Fruit fly (Drosophila melanogaster) whole organism, pupa: Measurements from ENCODE around the gene usp.

Source experiments
- CG10348 ChIP-seq: fragments of 200-800 bp; sonication (Bioruptor generic); IDR thresholded peaks from 2 replicates; pipeline ENCODE4 v1.3.6; 2022; ENCODE audit warnings: missing biosample characterization, missing genetic modification characterization
- CG12605 ChIP-seq: fragments of 200-800 bp; sonication (Bioruptor generic); IDR thresholded peaks from 2 replicates; pipeline ENCODE4 v1.3.6; 2022; ENCODE audit warnings: missing biosample characterization, missing genetic modification characterization
- CG13204 ChIP-seq: fragments of 200-800 bp; sonication (Bioruptor generic); optimal IDR thresholded peaks from 2 replicates; lab custom pipeline; 2018; ENCODE audit warnings: missing biosample characterization, mild to moderate bottlenecking, missing genetic modification characterization, moderate library complexity
- CG14655 ChIP-seq: fragments of 200-800 bp; sonication (Bioruptor generic); optimal IDR thresholded peaks from 3 replicates; lab custom pipeline; 2017; ENCODE audit warnings: mild to moderate bottlenecking, missing biosample characterization, missing genetic modification reagents, missing genetic modification characterization
- CG15710 ChIP-seq: fragments of 200-800 bp; sonication (Bioruptor generic); optimal IDR thresholded peaks from 2 replicates; lab custom pipeline; 2018; ENCODE audit warnings: missing biosample characterization, mild to moderate bottlenecking, missing genetic modification characterization, moderate library complexity
- CG17806 ChIP-seq: fragments of 200-800 bp; sonication (Bioruptor generic); optimal IDR thresholded peaks from 2 replicates; lab custom pipeline; 2018; ENCODE audit warnings: missing biosample characterization, mild to moderate bottlenecking, missing genetic modification characterization, moderate library complexity
- CG32121 ChIP-seq: fragments of 200-800 bp; sonication (Bioruptor generic); IDR thresholded peaks from 2 replicates; pipeline ENCODE4 v1.3.6; 2022; ENCODE audit warnings: missing biosample characterization, missing genetic modification characterization
- CG34367 ChIP-seq: fragments of 200-800 bp; sonication (Bioruptor generic); optimal IDR thresholded peaks from 2 replicates; lab custom pipeline; 2018; ENCODE audit warnings: missing biosample characterization, mild to moderate bottlenecking, missing genetic modification characterization
- CG4496 ChIP-seq: fragments of 200-800 bp; sonication (Bioruptor generic); IDR thresholded peaks from 3 replicates; pipeline ENCODE4 v1.3.6; 2022; ENCODE audit warnings: missing biosample characterization, missing genetic modification characterization
- CG8159 ChIP-seq: fragments of 200-800 bp; sonication (Bioruptor generic); optimal IDR thresholded peaks from 3 replicates; lab custom pipeline; 2018; ENCODE audit warnings: missing biosample characterization, mild to moderate bottlenecking, missing genetic modification characterization, moderate library complexity
- CG8301 ChIP-seq: fragments of 200-800 bp; sonication (Bioruptor generic); optimal IDR thresholded peaks from 2 replicates; lab custom pipeline; 2018; ENCODE audit warnings: missing biosample characterization, mild to moderate bottlenecking, missing genetic modification characterization
- CG9948 ChIP-seq: fragments of 200-800 bp; sonication (Bioruptor generic); optimal IDR thresholded peaks from 2 replicates; lab custom pipeline; 2018; ENCODE audit warnings: missing biosample characterization, mild to moderate bottlenecking, missing genetic modification characterization, moderate library complexity
- D1 ChIP-seq: fragments of 200-800 bp; sonication (Bioruptor generic); optimal IDR thresholded peaks from 2 replicates; lab custom pipeline; 2018; ENCODE audit warnings: missing biosample characterization, mild to moderate bottlenecking, missing genetic modification characterization, moderate library complexity
- EcR ChIP-seq: fragments of 200-800 bp; sonication (Bioruptor generic); optimal IDR thresholded peaks from 3 replicates; lab custom pipeline; 2019; ENCODE audit warnings: missing biosample characterization, missing genetic modification characterization, mild to moderate bottlenecking, moderate library complexity, missing genetic modification reagents
- Ets98B ChIP-seq: fragments of 200-800 bp; sonication (Bioruptor generic); IDR thresholded peaks from 2 replicates; pipeline ENCODE4 v1.3.6; 2022; ENCODE audit warnings: missing biosample characterization, missing genetic modification characterization
- Pif1A ChIP-seq: fragments of 200-800 bp; sonication (Bioruptor generic); optimal IDR thresholded peaks from 3 replicates; lab custom pipeline; 2016; ENCODE audit warnings: missing biosample characterization, missing genetic modification characterization
- Pif1B ChIP-seq: fragments of 200-800 bp; sonication (Bioruptor generic); optimal IDR thresholded peaks from 3 replicates; lab custom pipeline; 2016; ENCODE audit warnings: missing biosample characterization, missing genetic modification characterization
- Snoo ChIP-seq: fragments of 200-800 bp; sonication (Bioruptor generic); optimal IDR thresholded peaks from 3 replicates; lab custom pipeline; 2017; ENCODE audit warnings: missing biosample characterization, mild to moderate bottlenecking, missing genetic modification characterization, inconsistent platforms
- fd96Ca ChIP-seq: fragments of 200-800 bp; sonication (Bioruptor generic); IDR thresholded peaks from 3 replicates; pipeline ENCODE4 v1.3.6; 2022; ENCODE audit warnings: missing biosample characterization, missing genetic modification characterization
- gl ChIP-seq: fragments of 200-800 bp; sonication (Bioruptor generic); optimal IDR thresholded peaks from 2 replicates; lab custom pipeline; 2018; ENCODE audit warnings: missing biosample characterization, mild to moderate bottlenecking, missing genetic modification characterization
- rn ChIP-seq: fragments of 200-800 bp; sonication (Bioruptor generic); IDR thresholded peaks from 2 replicates; pipeline ENCODE4 v1.3.6; 2022; ENCODE audit warnings: missing biosample characterization, missing genetic modification characterization

usp gene

dm6 chrX:2009453-2010009 is 32.6 kb downstream of the usp start:
- TF ChIP-seq Snoo (peak; percentile 61), CG13204 (GFP tag; lab: Kevin White, UChicago) (no peak), EcR (GFP tag; lab: Kevin White, UChicago) (no peak), CG12605 (GFP tag; lab: Robert Waterston, UW) (0 out of 2 replicates have a peak, but pooled peaks have one; percentile 13), fd96Ca (GFP tag; lab: Robert Waterston, UW) (peak; percentile 42; the same call in 2 of the 3 replicates), gl (tag; lab: Kevin White, UChicago) (no peak), CG9948 (tag; lab: Kevin White, UChicago) (peak; percentile 71), CG34367 (tag; lab: Kevin White, UChicago) (peak; percentile 46), CG4496 (GFP tag; lab: Robert Waterston, UW) (peak; percentile 61; the same call in 2 of the 3 replicates), Ets98B (peak; percentile 51), CG14655 (GFP tag; lab: Kevin White, UChicago) (peak; percentile 86), CG32121 (GFP tag; lab: Robert Waterston, UW) (peak; percentile 38; the same call in 1 of the 2 replicates), Pif1A (peak; percentile 65), D1 (no peak), CG15710 (tag; lab: Kevin White, UChicago) (peak; percentile 69), CG8301 (tag; lab: Kevin White, UChicago) (peak; percentile 64), Pif1B (GFP tag; lab: Kevin White, UChicago) (peak; percentile 53), CG8159 (tag; lab: Kevin White, UChicago) (peak; percentile 70), CG17806 (tag; lab: Kevin White, UChicago) (peak; percentile 49), rn (GFP tag; lab: Robert Waterston, UW) (peak; percentile 62), CG10348 (GFP tag; lab: Robert Waterston, UW) (no peak)
- TF ChIP-seq, all 21 proteins: peak for 16

- TF ChIP-seq fd96Ca (GFP tag; lab: Robert Waterston, UW): no peak
Measured at dm6 chrX:2008953-2009452, 33.1 kb downstream of the usp start, which contains the start of gene PIG-K. Gene PIG-K, minus strand, starts transcription at chrX:2009364.

dm6 chrX:2005840-2006239 is 36.3 kb downstream of the usp start:
- no peak for TF ChIP-seq Pif1A
- peak; percentile 4 for TF ChIP-seq CG17806 (tag; lab: Kevin White, UChicago)
- no peak for TF ChIP-seq CG32121 (GFP tag; lab: Robert Waterston, UW)
- peak; percentile 37 for TF ChIP-seq CG34367 (tag; lab: Kevin White, UChicago)
- TF ChIP-seq CG4496 (GFP tag; lab: Robert Waterston, UW): peak; percentile 62
- peak; percentile 24; the same call in 1 of the 2 replicates for TF ChIP-seq CG12605 (GFP tag; lab: Robert Waterston, UW)
- peak; percentile 8 for TF ChIP-seq CG15710 (tag; lab: Kevin White, UChicago)
- TF ChIP-seq Ets98B: peak; percentile 18; the same call in 1 of the 2 replicates
- TF ChIP-seq, all 21 proteins: peak for 6

- no peak for TF ChIP-seq CG4496 (GFP tag; lab: Robert Waterston, UW)
- TF ChIP-seq CG8301 (tag; lab: Kevin White, UChicago): no peak
- TF ChIP-seq CG9948 (tag; lab: Kevin White, UChicago): no peak
- no peak for TF ChIP-seq rn (GFP tag; lab: Robert Waterston, UW)
- no peak for TF ChIP-seq CG13204 (GFP tag; lab: Kevin White, UChicago)
- TF ChIP-seq Ets98B: no peak
- TF ChIP-seq CG8159 (tag; lab: Kevin White, UChicago): no peak
- no peak for TF ChIP-seq Pif1A
- TF ChIP-seq Pif1B (GFP tag; lab: Kevin White, UChicago): no peak
- no peak for TF ChIP-seq CG34367 (tag; lab: Kevin White, UChicago)
- no peak for TF ChIP-seq EcR (GFP tag; lab: Kevin White, UChicago)
- no peak for TF ChIP-seq CG10348 (GFP tag; lab: Robert Waterston, UW)
- TF ChIP-seq CG12605 (GFP tag; lab: Robert Waterston, UW): no peak
- no peak for TF ChIP-seq D1
Measured at dm6 chrX:2004114-2004513, 38.0 kb downstream of the usp start.

- TF ChIP-seq gl (tag; lab: Kevin White, UChicago): no peak
- TF ChIP-seq CG17806 (tag; lab: Kevin White, UChicago): no peak
Measured at dm6 chrX:2001057-2001456, 41.1 kb downstream of the usp start.

dm6 chrX:1995653-1996052 is 46.5 kb downstream of the usp start:
- TF ChIP-seq CG4496 (GFP tag; lab: Robert Waterston, UW) (peak; percentile 35; the same call in 1 of the 3 replicates), fd96Ca (GFP tag; lab: Robert Waterston, UW) (no peak), Ets98B (no peak; the same call in 1 of the 2 replicates)

- no peak for TF ChIP-seq fd96Ca (GFP tag; lab: Robert Waterston, UW)
- no peak for TF ChIP-seq CG9948 (tag; lab: Kevin White, UChicago)
- no peak for TF ChIP-seq Ets98B
- no peak for TF ChIP-seq Snoo
- no peak for TF ChIP-seq Pif1A
- TF ChIP-seq Pif1B (GFP tag; lab: Kevin White, UChicago): no peak
- TF ChIP-seq CG34367 (tag; lab: Kevin White, UChicago): no peak
- TF ChIP-seq rn (GFP tag; lab: Robert Waterston, UW): no peak
- TF ChIP-seq CG15710 (tag; lab: Kevin White, UChicago): no peak
- TF ChIP-seq CG12605 (GFP tag; lab: Robert Waterston, UW): no peak
- no peak for TF ChIP-seq EcR (GFP tag; lab: Kevin White, UChicago)
- TF ChIP-seq, all 21 proteins: peak for 0
Measured at dm6 chrX:1994184-1994583, 47.9 kb downstream of the usp start.
